Fruit fly (Drosophila melanogaster) whole organism, embryonic: Measurements from ENCODE around the gene CG2256.
A peak's percentile ranks its signal among the peaks of the same experiment; 100 is the strongest.

Experiments used
- Abd-B ChIP-seq: fragments of 200-800 bp; sonication (Bioruptor generic); optimal IDR thresholded peaks from 2 replicates; lab custom pipeline; 2018; ENCODE audit warnings: missing biosample characterization, mild to moderate bottlenecking, missing genetic modification characterization, moderate library complexity
- Atf6 ChIP-seq: fragments of 200-800 bp; sonication (Bioruptor generic); IDR thresholded peaks from 2 replicates; pipeline ENCODE4 v1.3.6; 2022; ENCODE audit warnings: missing biosample characterization, missing genetic modification characterization
- CG10979 ChIP-seq: fragments of 200-800 bp; sonication (Bioruptor generic); optimal IDR thresholded peaks from 2 replicates; lab custom pipeline; 2018; ENCODE audit warnings: missing biosample characterization, mild to moderate bottlenecking, missing genetic modification characterization, moderate library complexity
- CG11695 ChIP-seq: fragments of 200-800 bp; sonication (Bioruptor generic); IDR thresholded peaks from 3 replicates; pipeline ENCODE4 v1.3.6; 2022; ENCODE audit warnings: missing biosample characterization, missing genetic modification characterization
- CG1233 ChIP-seq: fragments of 200-800 bp; sonication (Bioruptor generic); optimal IDR thresholded peaks from 4 replicates; lab custom pipeline; 2018; ENCODE audit warnings: missing biosample characterization, mild to moderate bottlenecking, missing genetic modification characterization
- CG13296 ChIP-seq: fragments of 200-800 bp; sonication (Bioruptor generic); optimal IDR thresholded peaks from 3 replicates; lab custom pipeline; 2018; ENCODE audit warnings: missing biosample characterization, mild to moderate bottlenecking, missing genetic modification characterization
- CG13624 ChIP-seq: fragments of 200-800 bp; sonication (Bioruptor generic); optimal IDR thresholded peaks from 2 replicates; lab custom pipeline; 2016; ENCODE audit warnings: missing biosample characterization, missing genetic modification characterization
- CG16779 ChIP-seq: fragments of 200-800 bp; sonication (Bioruptor generic); IDR thresholded peaks from 2 replicates; pipeline ENCODE4 v1.3.6; 2022; ENCODE audit warnings: missing biosample characterization, missing genetic modification characterization
- CG17328 ChIP-seq: fragments of 200-800 bp; sonication (Bioruptor generic); IDR thresholded peaks from 2 replicates; pipeline ENCODE4 v1.3.6; 2022; ENCODE audit warnings: missing biosample characterization, missing genetic modification characterization
- CG17359 ChIP-seq: fragments of 200-800 bp; sonication (Bioruptor generic); optimal IDR thresholded peaks from 3 replicates; lab custom pipeline; 2018; ENCODE audit warnings: missing biosample characterization, mild to moderate bottlenecking, missing genetic modification characterization, moderate library complexity
- CG17802 ChIP-seq: fragments of 200-800 bp; sonication (Bioruptor generic); optimal IDR thresholded peaks from 2 replicates; lab custom pipeline; 2018; ENCODE audit warnings: missing biosample characterization, mild to moderate bottlenecking, missing genetic modification characterization, moderate library complexity
- CG32532 ChIP-seq: fragments of 200-800 bp; sonication (Bioruptor generic); IDR thresholded peaks from 2 replicates; pipeline ENCODE4 v1.3.6; 2022; ENCODE audit warnings: missing biosample characterization, missing genetic modification characterization
- CG34376 ChIP-seq: fragments of 200-800 bp; sonication (Bioruptor generic); optimal IDR thresholded peaks from 2 replicates; lab custom pipeline; 2018; ENCODE audit warnings: missing biosample characterization, mild to moderate bottlenecking, missing genetic modification characterization
- CG34422 ChIP-seq: fragments of 200-800 bp; sonication (Bioruptor generic); IDR thresholded peaks from 3 replicates; pipeline ENCODE4 v1.3.6; 2022; ENCODE audit warnings: missing biosample characterization, missing genetic modification characterization
- CG4328 ChIP-seq: fragments of 200-800 bp; sonication (Bioruptor generic); optimal IDR thresholded peaks from 3 replicates; lab custom pipeline; 2017; ENCODE audit warnings: missing biosample characterization, missing genetic modification reagents, missing genetic modification characterization
- CG4730 ChIP-seq: fragments of 200-800 bp; sonication (Bioruptor generic); IDR thresholded peaks from 2 replicates; pipeline ENCODE4 v1.3.6; 2022; ENCODE audit warnings: missing biosample characterization, missing genetic modification characterization
- CG4854 ChIP-seq: fragments of 200-800 bp; sonication (Bioruptor generic); optimal IDR thresholded peaks from 2 replicates; lab custom pipeline; 2016; ENCODE audit warnings: missing biosample characterization, missing genetic modification characterization, inconsistent platforms
- CG6654 ChIP-seq: fragments of 200-800 bp; sonication (Bioruptor generic); optimal IDR thresholded peaks from 2 replicates; lab custom pipeline; 2017; ENCODE audit warnings: missing biosample characterization, mild to moderate bottlenecking, missing genetic modification characterization
- CG6813 ChIP-seq: fragments of 200-800 bp; sonication (Bioruptor generic); optimal IDR thresholded peaks from 2 replicates; lab custom pipeline; 2017; ENCODE audit warnings: missing biosample characterization, missing genetic modification characterization, mild to moderate bottlenecking, moderate library complexity, missing genetic modification reagents
- CG7271 ChIP-seq: fragments of 200-800 bp; sonication (Bioruptor generic); optimal IDR thresholded peaks from 2 replicates; lab custom pipeline; 2018; ENCODE audit warnings: missing biosample characterization, mild to moderate bottlenecking, missing genetic modification characterization, moderate library complexity
- CG9797 ChIP-seq: fragments of 200-800 bp; sonication (Bioruptor generic); optimal IDR thresholded peaks from 3 replicates; lab custom pipeline; 2018; ENCODE audit warnings: missing biosample characterization, mild to moderate bottlenecking, missing genetic modification characterization
- CrebB ChIP-seq: fragments of 200-800 bp; sonication (Bioruptor generic); optimal IDR thresholded peaks from 3 replicates; lab custom pipeline; 2018; ENCODE audit warnings: missing biosample characterization, mild to moderate bottlenecking, missing genetic modification characterization
- ERR ChIP-seq: fragments of 200-800 bp; sonication (Bioruptor generic); optimal IDR thresholded peaks from 2 replicates; lab custom pipeline; 2016; ENCODE audit warnings: missing biosample characterization, missing genetic modification characterization
- Ets97D ChIP-seq: fragments of 200-800 bp; sonication (Bioruptor generic); optimal IDR thresholded peaks from 3 replicates; lab custom pipeline; 2016; ENCODE audit warnings: missing biosample characterization, missing genetic modification characterization
- HLH4C ChIP-seq: fragments of 200-800 bp; sonication (Bioruptor generic); IDR thresholded peaks from 3 replicates; pipeline ENCODE4 v1.3.6; 2022; ENCODE audit warnings: missing biosample characterization, missing genetic modification characterization; ENCODE audit not compliant: partially characterized antibody
- Lhr ChIP-seq: fragments of 200-800 bp; sonication (Bioruptor generic); optimal IDR thresholded peaks from 3 replicates; lab custom pipeline; 2017; ENCODE audit warnings: mild to moderate bottlenecking, missing biosample characterization, missing genetic modification reagents, missing genetic modification characterization
- Lpt ChIP-seq: fragments of >200 bp; optimal IDR thresholded peaks from 2 replicates; lab custom pipeline; 2018; ENCODE audit warnings: missing biosample characterization, missing genetic modification characterization
- Oli ChIP-seq: fragments of 200-800 bp; sonication (Bioruptor generic); optimal IDR thresholded peaks from 2 replicates; lab custom pipeline; 2018; ENCODE audit warnings: missing biosample characterization, mild to moderate bottlenecking, missing genetic modification characterization, moderate library complexity
- Scr ChIP-seq: fragments of 200-800 bp; sonication (Bioruptor generic); IDR thresholded peaks from 2 replicates; pipeline ENCODE4 v1.3.6; 2022; ENCODE audit warnings: missing biosample characterization, missing genetic modification characterization; ENCODE audit not compliant: partially characterized antibody
- Sry-β ChIP-seq: fragments of 200-800 bp; sonication (Bioruptor generic); optimal IDR thresholded peaks from 2 replicates; lab custom pipeline; 2018; ENCODE audit warnings: missing biosample characterization, mild to moderate bottlenecking, missing genetic modification characterization, moderate library complexity
- Ssrp ChIP-seq: fragments of 200-800 bp; sonication (Bioruptor generic); optimal IDR thresholded peaks from 2 replicates; lab custom pipeline; 2018; ENCODE audit warnings: missing biosample characterization, mild to moderate bottlenecking, missing genetic modification characterization, moderate library complexity
- Trl ChIP-seq, 3 experiments: fragments of >200 bp in 2 of 3; fragments of 200-800 bp in 1 of 3; sonication (Bioruptor generic) in 1 of 3; optimal IDR thresholded peaks; 2 replicates in 1 of 3; 3 replicates in 2 of 3; lab custom pipeline; 2016 to 2017; ENCODE audit warnings: missing biosample characterization in 1 of 3, missing genetic modification characterization in 1 of 3
- bcd ChIP-seq: fragments of 200-800 bp; sonication (Bioruptor generic); optimal IDR thresholded peaks from 2 replicates; lab custom pipeline; 2017; ENCODE audit warnings: missing biosample characterization, mild to moderate bottlenecking, missing genetic modification characterization
- bowl ChIP-seq: fragments of 200-800 bp; sonication (Bioruptor generic); IDR thresholded peaks from 2 replicates; pipeline ENCODE4 v1.3.6; 2022; ENCODE audit warnings: missing biosample characterization, missing genetic modification characterization
- br ChIP-seq: fragments of >200 bp; optimal IDR thresholded peaks from 2 replicates; lab custom pipeline; 2017
- croc ChIP-seq: fragments of 200-800 bp; sonication (Bioruptor generic); conservative IDR thresholded peaks from 3 replicates; pipeline ENCODE4 v1.3.6; 2022; ENCODE audit warnings: missing biosample characterization, missing genetic modification characterization
- fd3F ChIP-seq: fragments of 200-800 bp; sonication (Bioruptor generic); optimal IDR thresholded peaks from 2 replicates; lab custom pipeline; 2018; ENCODE audit warnings: missing biosample characterization, mild to moderate bottlenecking, missing genetic modification characterization, moderate library complexity
- grau ChIP-seq: fragments of 200-800 bp; optimal IDR thresholded peaks from 3 replicates; lab custom pipeline; 2019; ENCODE audit warnings: missing biosample characterization, mild to moderate bottlenecking, missing genetic modification characterization, moderate library complexity
- insv ChIP-seq, 2 experiments: fragments of 200-800 bp; sonication (Bioruptor generic); optimal IDR thresholded peaks; 3 replicates each; lab custom pipeline; 2016 to 2018; ENCODE audit warnings: missing biosample characterization in 2 of 2, missing genetic modification characterization in 2 of 2
- oc ChIP-seq: fragments of 200-800 bp; sonication (Bioruptor generic); optimal IDR thresholded peaks from 2 replicates; lab custom pipeline; 2018; ENCODE audit warnings: missing biosample characterization, mild to moderate bottlenecking, missing genetic modification characterization, moderate library complexity
- onecut ChIP-seq: fragments of 200-800 bp; sonication (Bioruptor generic); IDR thresholded peaks from 2 replicates; pipeline ENCODE4 v1.3.6; 2022; ENCODE audit warnings: missing biosample characterization, missing genetic modification characterization
- prd ChIP-seq, 3 experiments: fragments of >200 bp in 2 of 3; fragments of 200-800 bp in 1 of 3; sonication (Bioruptor generic) in 1 of 3; optimal IDR thresholded peaks in 2 of 3; IDR thresholded peaks in 1 of 3; 2 replicates in 2 of 3; 3 replicates in 1 of 3; pipeline versions ENCODE4 v1.3.6 to Lab custom; 2017 to 2022; ENCODE audit warnings: missing biosample characterization in 1 of 3, missing genetic modification characterization in 1 of 3
- ranshi ChIP-seq: fragments of 200-800 bp; sonication (Bioruptor generic); IDR thresholded peaks from 2 replicates; pipeline ENCODE4 v1.3.6; 2022; ENCODE audit warnings: missing biosample characterization, missing genetic modification characterization
- row ChIP-seq: fragments of 200-800 bp; sonication (Bioruptor generic); IDR thresholded peaks from 3 replicates; pipeline ENCODE4 v1.3.6; 2022; ENCODE audit warnings: missing biosample characterization, missing genetic modification characterization
- sc ChIP-seq, 3 experiments: fragments of >200 bp in 2 of 3; fragments of 200-800 bp in 1 of 3; sonication (Bioruptor generic) in 1 of 3; optimal IDR thresholded peaks; 2 replicates in 2 of 3; 3 replicates in 1 of 3; lab custom pipeline; 2017; ENCODE audit warnings: mild to moderate bottlenecking in 1 of 3, missing biosample characterization in 1 of 3, missing genetic modification characterization in 1 of 3, missing genetic modification reagents in 1 of 3
- vnd ChIP-seq: fragments of 200-800 bp; sonication (Bioruptor generic); IDR thresholded peaks from 3 replicates; pipeline ENCODE4 v1.3.6; 2022; ENCODE audit warnings: missing biosample characterization, missing genetic modification characterization; ENCODE audit not compliant: partially characterized antibody
- yki ChIP-seq: fragments of >200 bp; optimal IDR thresholded peaks from 3 replicates; lab custom pipeline; 2018

Gene CG2256

DNA sequence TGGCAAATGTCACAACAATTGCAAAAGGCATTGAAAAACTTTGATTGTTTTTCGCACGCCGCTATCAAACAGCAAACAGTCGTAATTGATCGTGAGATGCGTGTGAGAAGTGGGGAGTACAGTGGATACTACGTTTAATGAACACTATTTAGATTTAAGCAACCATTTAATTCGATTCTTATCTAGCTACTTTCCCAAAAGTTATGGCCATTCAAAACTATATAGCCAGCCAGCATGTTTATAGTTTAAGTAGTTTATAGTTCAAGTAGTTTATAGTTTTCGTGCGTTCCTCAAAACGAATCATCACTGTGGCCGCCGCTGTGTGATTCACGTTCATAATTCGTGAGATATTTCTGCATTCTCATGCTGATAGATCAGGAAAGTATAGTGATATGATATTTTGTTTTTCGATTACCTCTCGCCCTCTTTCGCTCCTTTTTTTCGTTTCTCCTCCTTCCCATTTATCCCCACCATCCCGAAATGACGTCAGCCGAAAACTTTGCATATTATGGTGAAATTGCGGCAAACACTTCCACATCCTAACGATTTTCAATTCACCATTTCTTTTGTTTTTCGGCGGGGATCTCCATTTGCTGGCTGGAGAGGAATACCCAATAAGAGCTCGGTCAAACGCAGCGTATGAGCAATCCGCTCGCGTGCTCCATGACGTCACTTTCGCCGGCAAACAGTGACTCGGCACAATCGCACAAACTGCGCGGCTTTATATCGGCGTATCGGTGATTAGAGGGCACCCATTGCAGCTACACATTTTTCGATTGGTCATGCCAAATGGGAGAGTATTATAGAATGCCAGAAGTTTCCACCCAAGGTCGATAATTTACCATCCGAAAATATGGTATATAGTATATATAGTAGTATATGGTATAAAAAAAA lies 26.6 kb upstream of the CG2256 start (continued):
- TF ChIP-seq yki (lab: Kevin White, UChicago) (no peak), Oli (tag; lab: Kevin White, UChicago) (peak; percentile 41), CG13296 (GFP tag; lab: Kevin White, UChicago) (peak; percentile 64), vnd (GFP tag; lab: Robert Waterston, UW) (no peak), Lhr (GFP tag; lab: Kevin White, UChicago) (no peak), prd (optimal IDR thresholded peaks at IDR 0.05; lab: Kevin White, UChicago) (no peak), prd (GFP tag; IDR thresholded peaks at IDR 0.05; lab: Robert Waterston, UW) (peak; percentile 47; the same call in 2 of the 3 replicates), oc (tag; lab: Kevin White, UChicago) (no peak), Sry-β (GFP tag; lab: Kevin White, UChicago) (no peak), br (lab: Kevin White, UChicago) (no peak), CG17359 (peak; percentile 59), CG4328 (GFP tag; lab: Kevin White, UChicago) (no peak), CG32532 (GFP tag; lab: Robert Waterston, UW) (peak; percentile 83), CG10979 (tag; lab: Kevin White, UChicago) (no peak), CG17328 (GFP tag; lab: Robert Waterston, UW) (peak; percentile 52), HLH4C (GFP tag; lab: Robert Waterston, UW) (no peak), CG6813 (peak; percentile 54), ranshi (peak; percentile 63), Trl (optimal IDR thresholded peaks at IDR 0.05; lab: Kevin White, UChicago) (no peak), Trl (GFP tag; optimal IDR thresholded peaks at IDR 0.05; lab: Kevin White, UChicago) (peak; percentile 11), bowl (no peak), Ets97D (no peak), onecut (GFP tag; lab: Robert Waterston, UW) (no peak), Scr (no peak), CrebB (peak; percentile 51), CG34422 (GFP tag; lab: Robert Waterston, UW) (no peak), CG7271 (tag; lab: Kevin White, UChicago) (no peak), CG4854 (GFP tag; lab: Kevin White, UChicago) (peak; percentile 48), Ssrp (tag; lab: Kevin White, UChicago) (no peak), Atf6 (GFP tag; lab: Robert Waterston, UW) (peak; percentile 75), CG13624 (peak; percentile 51), CG34376 (GFP tag; lab: Kevin White, UChicago) (peak; percentile 34), ERR (GFP tag; lab: Kevin White, UChicago) (no peak), CG6654 (no peak), CG11695 (peak; percentile 58; the same call in 2 of the 3 replicates), row (peak; percentile 85), CG1233 (GFP tag; lab: Kevin White, UChicago) (no peak), CG9797 (GFP tag; lab: Kevin White, UChicago) (no peak), croc (no peak), CG16779 (0 out of 2 replicates have a peak, but pooled peaks have one; percentile 32), Abd-B (GFP tag; lab: Kevin White, UChicago) (peak; percentile 23), Lpt (no peak), insv (GFP tag; optimal IDR thresholded peaks at IDR 0.05; lab: Kevin White, UChicago) (no peak), fd3F (GFP tag; lab: Kevin White, UChicago) (peak; percentile 54), bcd (GFP tag; lab: Kevin White, UChicago) (peak; percentile 44), CG4730 (peak; percentile 43), sc (optimal IDR thresholded peaks at IDR 0.05; lab: Kevin White, UChicago) (no peak), sc (GFP tag; optimal IDR thresholded peaks at IDR 0.05; lab: Kevin White, UChicago) (no peak), grau (tag; lab: Kevin White, UChicago) (peak; percentile 93), CG17802 (tag; lab: Kevin White, UChicago) (no peak)
